Worm (Caenorhabditis elegans): ENCODE data around the gene slc-36.5.

DNA sequence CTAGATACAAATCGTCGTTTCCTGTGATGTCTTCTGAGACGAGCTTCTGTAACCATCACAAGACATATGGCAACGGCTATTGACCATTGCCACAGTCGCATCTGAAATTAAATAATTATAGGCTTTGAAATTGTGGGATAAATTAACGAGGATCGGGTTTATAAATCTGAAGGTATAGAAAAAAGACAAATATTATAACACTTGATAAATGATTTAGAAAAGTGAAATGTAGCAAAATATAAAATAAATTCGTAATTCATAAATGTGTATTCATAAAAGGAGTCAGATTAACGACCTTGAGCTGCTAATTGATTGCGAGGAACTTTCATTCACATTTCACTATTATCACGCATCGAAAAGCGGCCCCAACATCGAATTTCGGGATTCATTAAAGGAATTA, 13.2 kb downstream of the slc-36.5 start, which contains the start of gene aff-1:
- TF ChIP-seq him-1 (tag; optimal IDR thresholded peaks at IDR 0.05) (no peak), dao-5 (tag; optimal IDR thresholded peaks at IDR 0.05) (no peak)

Data from whole organism, L4/young adult.